ENCODE assay signal across 1 fruit fly cellular context in the genomic region with DNA sequence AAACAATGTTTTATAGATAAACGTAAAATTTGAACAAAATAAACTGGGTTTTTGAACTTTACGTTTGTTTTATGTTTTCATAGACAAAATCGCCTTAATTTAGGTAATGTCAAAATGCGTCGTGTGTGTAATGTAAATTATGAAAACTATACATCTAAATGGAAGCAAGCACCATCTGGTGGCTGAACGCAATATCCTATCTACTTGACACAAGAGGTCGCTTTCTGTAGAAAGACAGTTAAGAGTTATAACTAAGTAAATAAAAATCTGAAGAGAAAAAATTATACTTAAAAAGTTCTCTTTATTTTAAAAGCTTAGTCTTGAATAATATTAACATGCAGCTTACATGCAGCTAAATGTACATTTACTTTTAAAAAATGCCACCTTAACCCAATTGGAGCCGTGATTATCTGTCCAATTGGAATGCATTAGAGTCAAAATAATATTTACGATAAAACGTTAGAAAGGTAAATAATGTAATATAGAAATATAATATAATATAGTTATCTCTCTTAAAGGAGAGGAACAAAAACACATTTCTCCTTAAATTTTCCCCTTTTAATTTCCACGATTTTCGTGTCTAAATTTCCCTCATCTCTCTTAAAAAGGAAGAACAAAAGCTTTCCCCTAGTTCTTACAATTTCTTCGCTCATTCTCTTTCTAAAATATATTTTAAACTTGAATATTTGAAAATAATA.
TF ChIP-seq lines count a peak whose summit lies in the region.

No protein-coding gene starts in this region.

TF ChIP-seq in whole organism, embryonic, 481 proteins besides CTCF, POLR2A, EP300 and RAD21 (continued from another document and continues in another):
- TF ChIP-seq CG18011 (GFP tag; optimal IDR thresholded peaks at IDR 0.05; lab: Kevin White, UChicago) = peak; percentile 74
- TF ChIP-seq tll (GFP tag; optimal IDR thresholded peaks at IDR 0.05; lab: Kevin White, UChicago) = peak in 1 of 2 experiments; percentile 54
- TF ChIP-seq Camta (GFP tag; optimal IDR thresholded peaks at IDR 0.05; lab: Kevin White, UChicago) = peak; percentile 94
- TF ChIP-seq CG13424 (tag; optimal IDR thresholded peaks at IDR 0.05; lab: Kevin White, UChicago) = peak; percentile 92
- peak; percentile 96 for TF ChIP-seq CG8089 (GFP tag; optimal IDR thresholded peaks at IDR 0.05; lab: Kevin White, UChicago)
- no peak; the same call in 2 of the 3 replicates for TF ChIP-seq CG6175 (GFP tag; IDR thresholded peaks at IDR 0.05; lab: Robert Waterston, UW)
- peak; percentile 91 for TF ChIP-seq luna (GFP tag; optimal IDR thresholded peaks at IDR 0.05; lab: Kevin White, UChicago)
- TF ChIP-seq CG8765 (GFP tag; IDR thresholded peaks at IDR 0.05; lab: Robert Waterston, UW) = no peak
- peak; percentile 94 for TF ChIP-seq Mes4 (GFP tag; optimal IDR thresholded peaks at IDR 0.05; lab: Kevin White, UChicago)
- TF ChIP-seq CG12659 (GFP tag; optimal IDR thresholded peaks at IDR 0.05; lab: Kevin White, UChicago) = peak; percentile 89
- no peak for TF ChIP-seq CG7745 (tag; optimal IDR thresholded peaks at IDR 0.05; lab: Kevin White, UChicago)
- TF ChIP-seq kay (GFP tag; optimal IDR thresholded peaks at IDR 0.05; lab: Kevin White, UChicago) = peak; percentile 45
- TF ChIP-seq fd64A (GFP tag; optimal IDR thresholded peaks at IDR 0.05; lab: Kevin White, UChicago) = no peak
- peak; percentile 65 for TF ChIP-seq tup (GFP tag; optimal IDR thresholded peaks at IDR 0.05; lab: Kevin White, UChicago)
- peak; percentile 98 for TF ChIP-seq CG5245 (GFP tag; optimal IDR thresholded peaks at IDR 0.05; lab: Kevin White, UChicago)
- TF ChIP-seq CG5180 (GFP tag; optimal IDR thresholded peaks at IDR 0.05; lab: Kevin White, UChicago) = peak; percentile 75
- peak; percentile 81 for TF ChIP-seq CG6683 (GFP tag; optimal IDR thresholded peaks at IDR 0.05; lab: Kevin White, UChicago)
- TF ChIP-seq CG14014 (GFP tag; IDR thresholded peaks at IDR 0.05; lab: Robert Waterston, UW) = peak; percentile 86; the same call in 1 of the 2 replicates
- TF ChIP-seq CG3995 (GFP tag; optimal IDR thresholded peaks at IDR 0.05; lab: Kevin White, UChicago) = peak; percentile 23
- TF ChIP-seq pb (GFP tag; optimal IDR thresholded peaks at IDR 0.05; lab: Kevin White, UChicago) = peak; percentile 95
- TF ChIP-seq lola (GFP tag; optimal IDR thresholded peaks at IDR 0.05; lab: Kevin White, UChicago) = peak in 1 of 3 experiments; percentile 63
- TF ChIP-seq jigr1 (GFP tag; IDR thresholded peaks at IDR 0.05; lab: Robert Waterston, UW) = no peak
- peak; percentile 83 for TF ChIP-seq kah (GFP tag; optimal IDR thresholded peaks at IDR 0.05; lab: Kevin White, UChicago)
- no peak for TF ChIP-seq prd (optimal IDR thresholded peaks at IDR 0.05; lab: Kevin White, UChicago)
- TF ChIP-seq prd (GFP tag; IDR thresholded peaks at IDR 0.05; lab: Robert Waterston, UW) = no peak; the same call in 2 of the 3 replicates
- TF ChIP-seq z (GFP tag; IDR thresholded peaks at IDR 0.05; lab: Robert Waterston, UW) = no peak
- TF ChIP-seq CG3726 (GFP tag; IDR thresholded peaks at IDR 0.05; lab: Robert Waterston, UW) = no peak; the same call in 2 of the 3 replicates
- peak; percentile 78 for TF ChIP-seq tap (tag; optimal IDR thresholded peaks at IDR 0.05; lab: Kevin White, UChicago)
- TF ChIP-seq dati (GFP tag; IDR thresholded peaks at IDR 0.05; lab: Robert Waterston, UW) = no peak
- peak; percentile 83 for TF ChIP-seq Neu2 (GFP tag; optimal IDR thresholded peaks at IDR 0.05; lab: Kevin White, UChicago; ENCODE audit: borderline replicate concordance)
- TF ChIP-seq CG30403 (GFP tag; optimal IDR thresholded peaks at IDR 0.05; lab: Kevin White, UChicago) = peak; percentile 91
- peak; percentile 87 for TF ChIP-seq her (GFP tag; optimal IDR thresholded peaks at IDR 0.05; lab: Kevin White, UChicago)
- peak; percentile 93 for TF ChIP-seq disco-r (GFP tag; optimal IDR thresholded peaks at IDR 0.05; lab: Kevin White, UChicago)
- TF ChIP-seq Drgx (GFP tag; IDR thresholded peaks at IDR 0.05; lab: Robert Waterston, UW) = no peak
- TF ChIP-seq otp (GFP tag; IDR thresholded peaks at IDR 0.05; lab: Robert Waterston, UW) = no peak
- TF ChIP-seq ato (GFP tag; IDR thresholded peaks at IDR 0.05; lab: Robert Waterston, UW; ENCODE audit: partially characterized antibody) = peak; percentile 40; the same call in 1 of the 2 replicates
- TF ChIP-seq Hmr (GFP tag; optimal IDR thresholded peaks at IDR 0.05; lab: Kevin White, UChicago) = peak; percentile 95
- TF ChIP-seq Hey (tag; optimal IDR thresholded peaks at IDR 0.05; lab: Kevin White, UChicago) = no peak
- TF ChIP-seq CG7839 (tag; optimal IDR thresholded peaks at IDR 0.05; lab: Kevin White, UChicago) = peak; percentile 91
- no peak; the same call in 1 of the 2 replicates for TF ChIP-seq CG3847 (GFP tag; IDR thresholded peaks at IDR 0.05; lab: Robert Waterston, UW)
- peak; percentile 82 for TF ChIP-seq Myb (GFP tag; optimal IDR thresholded peaks at IDR 0.05; lab: Kevin White, UChicago)
- TF ChIP-seq CG11504 (tag; optimal IDR thresholded peaks at IDR 0.05; lab: Kevin White, UChicago) = peak; percentile 88
- peak; percentile 86 for TF ChIP-seq grau (tag; optimal IDR thresholded peaks at IDR 0.05; lab: Kevin White, UChicago)
- TF ChIP-seq CG2202 (tag; optimal IDR thresholded peaks at IDR 0.05; lab: Kevin White, UChicago) = peak; percentile 77
- TF ChIP-seq Fer3 (tag; optimal IDR thresholded peaks at IDR 0.05; lab: Kevin White, UChicago) = peak; percentile 94
- peak; percentile 63 for TF ChIP-seq CG8281 (tag; optimal IDR thresholded peaks at IDR 0.05; lab: Kevin White, UChicago)
- TF ChIP-seq Hmx (GFP tag; optimal IDR thresholded peaks at IDR 0.05; lab: Kevin White, UChicago) = peak; percentile 61
- TF ChIP-seq ac (GFP tag; optimal IDR thresholded peaks at IDR 0.05; lab: Kevin White, UChicago) = peak; percentile 74
- TF ChIP-seq CG11247 (GFP tag; IDR thresholded peaks at IDR 0.05; lab: Robert Waterston, UW) = no peak; the same call in 1 of the 2 replicates
- TF ChIP-seq CG9437 (GFP tag; optimal IDR thresholded peaks at IDR 0.05; lab: Kevin White, UChicago) = peak; percentile 82
- no peak; the same call in 1 of the 2 replicates for TF ChIP-seq ranshi (GFP tag; IDR thresholded peaks at IDR 0.05; lab: Robert Waterston, UW)
- peak; percentile 96 for TF ChIP-seq shn (GFP tag; optimal IDR thresholded peaks at IDR 0.05; lab: Kevin White, UChicago)
- no peak for TF ChIP-seq hth (optimal IDR thresholded peaks at IDR 0.05; lab: Kevin White, UChicago)
- peak; percentile 92 for TF ChIP-seq mam (GFP tag; optimal IDR thresholded peaks at IDR 0.05; lab: Kevin White, UChicago)
- TF ChIP-seq CG3838 (GFP tag; optimal IDR thresholded peaks at IDR 0.05; lab: Kevin White, UChicago) = peak; percentile 78
- peak; percentile 63 for TF ChIP-seq pita (GFP tag; optimal IDR thresholded peaks at IDR 0.05; lab: Kevin White, UChicago)
- peak; percentile 59 for TF ChIP-seq nom (GFP tag; optimal IDR thresholded peaks at IDR 0.05; lab: Kevin White, UChicago)
- TF ChIP-seq NfI (GFP tag; optimal IDR thresholded peaks at IDR 0.05; lab: Kevin White, UChicago) = peak; percentile 96
- TF ChIP-seq Dp (GFP tag; optimal IDR thresholded peaks at IDR 0.05; lab: Kevin White, UChicago) = peak; percentile 26
- TF ChIP-seq rib (GFP tag; IDR thresholded peaks at IDR 0.05; lab: Robert Waterston, UW) = peak; percentile 82
- TF ChIP-seq CG12744 (GFP tag; optimal IDR thresholded peaks at IDR 0.05; lab: Kevin White, UChicago) = peak; percentile 89
- peak; percentile 87 for TF ChIP-seq CG12219 (GFP tag; optimal IDR thresholded peaks at IDR 0.05; lab: Kevin White, UChicago)
- peak; percentile 89 for TF ChIP-seq sug (tag; optimal IDR thresholded peaks at IDR 0.05; lab: Kevin White, UChicago)
- no peak for TF ChIP-seq CG4404 (GFP tag; IDR thresholded peaks at IDR 0.05; lab: Robert Waterston, UW)
- peak; percentile 95 for TF ChIP-seq Chrac-16 (GFP tag; optimal IDR thresholded peaks at IDR 0.05; lab: Kevin White, UChicago)
- peak; percentile 89 for TF ChIP-seq CG15269 (tag; optimal IDR thresholded peaks at IDR 0.05; lab: Kevin White, UChicago)
- TF ChIP-seq Atf3 (GFP tag; optimal IDR thresholded peaks at IDR 0.05; lab: Kevin White, UChicago) = peak; percentile 95
- TF ChIP-seq Abd-B (GFP tag; optimal IDR thresholded peaks at IDR 0.05; lab: Kevin White, UChicago) = no peak
- peak; percentile 92 for TF ChIP-seq CG1602 (GFP tag; optimal IDR thresholded peaks at IDR 0.05; lab: Kevin White, UChicago)
- TF ChIP-seq CG33213 (GFP tag; optimal IDR thresholded peaks at IDR 0.05; lab: Kevin White, UChicago) = peak; percentile 98
- peak; percentile 88 for TF ChIP-seq CG7372 (GFP tag; IDR thresholded peaks at IDR 0.05; lab: Robert Waterston, UW)
- peak; percentile 89 for TF ChIP-seq dm (GFP tag; optimal IDR thresholded peaks at IDR 0.05; lab: Kevin White, UChicago)
- TF ChIP-seq Ada2b (GFP tag; IDR thresholded peaks at IDR 0.05; lab: Robert Waterston, UW) = peak; percentile 78; the same call in 1 of the 2 replicates
- TF ChIP-seq Dbx (GFP tag; IDR thresholded peaks at IDR 0.05; lab: Robert Waterston, UW) = peak; percentile 95; the same call in 2 of the 3 replicates
- peak; percentile 92 for TF ChIP-seq zfh1 (GFP tag; IDR thresholded peaks at IDR 0.05; lab: Robert Waterston, UW)
- TF ChIP-seq insv (GFP tag; optimal IDR thresholded peaks at IDR 0.05; lab: Kevin White, UChicago) = peak in 1 of 2 experiments; percentile 91
- peak; percentile 86 for TF ChIP-seq phol (tag; optimal IDR thresholded peaks at IDR 0.05; lab: Kevin White, UChicago)
- peak; percentile 89 for TF ChIP-seq emc (GFP tag; optimal IDR thresholded peaks at IDR 0.05; lab: Kevin White, UChicago)
- TF ChIP-seq gfzf (GFP tag; optimal IDR thresholded peaks at IDR 0.05; lab: Kevin White, UChicago) = peak; percentile 23
- peak; percentile 96 for TF ChIP-seq CG17912 (GFP tag; optimal IDR thresholded peaks at IDR 0.05; lab: Kevin White, UChicago)
- peak; percentile 83 for TF ChIP-seq fd102C (GFP tag; optimal IDR thresholded peaks at IDR 0.05; lab: Kevin White, UChicago)
- peak; percentile 82 for TF ChIP-seq CG4328 (GFP tag; optimal IDR thresholded peaks at IDR 0.05; lab: Kevin White, UChicago)
- peak; percentile 86 for TF ChIP-seq Bteb2 (GFP tag; optimal IDR thresholded peaks at IDR 0.05; lab: Kevin White, UChicago)
- TF ChIP-seq CG11398 (GFP tag; optimal IDR thresholded peaks at IDR 0.05; lab: Kevin White, UChicago) = peak; percentile 90
- no peak for TF ChIP-seq pros (GFP tag; optimal IDR thresholded peaks at IDR 0.05; lab: Kevin White, UChicago)
- peak; percentile 92 for TF ChIP-seq CG17361 (GFP tag; IDR thresholded peaks at IDR 0.05; lab: Robert Waterston, UW)
- TF ChIP-seq caup (GFP tag; optimal IDR thresholded peaks at IDR 0.05; lab: Kevin White, UChicago; ENCODE audit: severe bottlenecking) = peak; percentile 95
- peak; percentile 97 for TF ChIP-seq Rfx (GFP tag; IDR thresholded peaks at IDR 0.05; lab: Robert Waterston, UW)
- peak; percentile 86 for TF ChIP-seq CG12942 (GFP tag; optimal IDR thresholded peaks at IDR 0.05; lab: Kevin White, UChicago)
- TF ChIP-seq stc (GFP tag; IDR thresholded peaks at IDR 0.05; lab: Robert Waterston, UW) = peak; percentile 90
- peak; percentile 94 for TF ChIP-seq HLH3B (GFP tag; IDR thresholded peaks at IDR 0.05; lab: Robert Waterston, UW)
- TF ChIP-seq CG2120 (GFP tag; optimal IDR thresholded peaks at IDR 0.05; lab: Kevin White, UChicago) = peak; percentile 84
- peak; percentile 100 for TF ChIP-seq CG14965 (GFP tag; optimal IDR thresholded peaks at IDR 0.05; lab: Kevin White, UChicago; ENCODE audit: borderline replicate concordance)
- TF ChIP-seq oc (tag; optimal IDR thresholded peaks at IDR 0.05; lab: Kevin White, UChicago) = peak; percentile 81
- TF ChIP-seq CG11723 (GFP tag; optimal IDR thresholded peaks at IDR 0.05; lab: Kevin White, UChicago) = peak; percentile 86
- no peak; the same call in 1 of the 2 replicates for TF ChIP-seq CG32767 (GFP tag; IDR thresholded peaks at IDR 0.05; lab: Robert Waterston, UW)
- peak; percentile 87; the same call in 1 of the 2 replicates for TF ChIP-seq CG14441 (GFP tag; IDR thresholded peaks at IDR 0.05; lab: Robert Waterston, UW)
- peak; percentile 97 for TF ChIP-seq Hsf (GFP tag; optimal IDR thresholded peaks at IDR 0.05; lab: Kevin White, UChicago)
- no peak for TF ChIP-seq dan (GFP tag; IDR thresholded peaks at IDR 0.05; lab: Robert Waterston, UW)
- TF ChIP-seq CG6689 (GFP tag; IDR thresholded peaks at IDR 0.05; lab: Robert Waterston, UW) = no peak; the same call in 1 of the 2 replicates
- TF ChIP-seq Asciz (GFP tag; optimal IDR thresholded peaks at IDR 0.05; lab: Kevin White, UChicago) = peak; percentile 88
- TF ChIP-seq unpg (GFP tag; optimal IDR thresholded peaks at IDR 0.05; lab: Kevin White, UChicago) = peak; percentile 92
- peak; percentile 76 for TF ChIP-seq CG10274 (GFP tag; optimal IDR thresholded peaks at IDR 0.05; lab: Kevin White, UChicago)
- peak; percentile 75 for TF ChIP-seq CG6654 (GFP tag; optimal IDR thresholded peaks at IDR 0.05; lab: Kevin White, UChicago)
- TF ChIP-seq CG7963 (GFP tag; IDR thresholded peaks at IDR 0.05; lab: Robert Waterston, UW; ENCODE audit: partially characterized antibody) = no peak
- no peak for TF ChIP-seq aop (GFP tag; IDR thresholded peaks at IDR 0.05; lab: Robert Waterston, UW)
- TF ChIP-seq Vsx1 (GFP tag; optimal IDR thresholded peaks at IDR 0.05; lab: Kevin White, UChicago) = peak; percentile 91
- peak; percentile 89 for TF ChIP-seq CG33557 (GFP tag; optimal IDR thresholded peaks at IDR 0.05; lab: Kevin White, UChicago)
- peak; percentile 100 for TF ChIP-seq Med (GFP tag; lab: Kevin White, UChicago)
- peak; percentile 90 for TF ChIP-seq CoRest (tag; optimal IDR thresholded peaks at IDR 0.05; lab: Kevin White, UChicago)
- no peak for TF ChIP-seq HLHmδ (GFP tag; optimal IDR thresholded peaks at IDR 0.05; lab: Kevin White, UChicago)
- TF ChIP-seq chm (GFP tag; IDR thresholded peaks at IDR 0.05; lab: Robert Waterston, UW) = peak; percentile 91
- peak; percentile 85 for TF ChIP-seq CG1792 (GFP tag; optimal IDR thresholded peaks at IDR 0.05; lab: Kevin White, UChicago)
- peak; percentile 86 for TF ChIP-seq da (GFP tag; optimal IDR thresholded peaks at IDR 0.05; lab: Kevin White, UChicago)
- TF ChIP-seq CG9215 (GFP tag; IDR thresholded peaks at IDR 0.05; lab: Robert Waterston, UW) = no peak
- TF ChIP-seq croc (GFP tag; conservative IDR thresholded peaks at IDR 0.05; lab: Robert Waterston, UW) = peak; percentile 80
- peak; percentile 93 for TF ChIP-seq CG17829 (tag; optimal IDR thresholded peaks at IDR 0.05; lab: Kevin White, UChicago)
- peak; percentile 99 for TF ChIP-seq CG2199 (GFP tag; IDR thresholded peaks at IDR 0.05; lab: Robert Waterston, UW)
- peak; percentile 22 to 56 for TF ChIP-seq Trl (optimal IDR thresholded peaks at IDR 0.05; lab: Kevin White, UChicago)
- TF ChIP-seq Trl (GFP tag; optimal IDR thresholded peaks at IDR 0.05; lab: Kevin White, UChicago) = peak; percentile 97
- peak; percentile 92 for TF ChIP-seq CG4820 (GFP tag; optimal IDR thresholded peaks at IDR 0.05; lab: Kevin White, UChicago)
